Fruit fly (Drosophila melanogaster) whole organism, embryonic: ENCODE results near the gene Mst84Dd.

Source experiments
- ATbp ChIP-seq: fragments of 200-800 bp; sonication (Bioruptor generic); optimal IDR thresholded peaks from 2 replicates; lab custom pipeline; 2017; ENCODE audit warnings: missing biosample characterization, mild to moderate bottlenecking, missing genetic modification characterization, missing genetic modification reagents
- Ada2b ChIP-seq: fragments of 200-800 bp; sonication (Bioruptor generic); IDR thresholded peaks from 2 replicates; pipeline ENCODE4 v1.3.6; 2022; ENCODE audit warnings: missing biosample characterization, missing genetic modification characterization
- Atf3 ChIP-seq: fragments of 200-800 bp; sonication (Bioruptor generic); optimal IDR thresholded peaks from 3 replicates; lab custom pipeline; 2016; ENCODE audit warnings: missing biosample characterization, missing genetic modification characterization
- Bteb2 ChIP-seq: fragments of 200-800 bp; sonication (Bioruptor generic); optimal IDR thresholded peaks from 2 replicates; lab custom pipeline; 2016; ENCODE audit warnings: missing biosample characterization, missing genetic modification characterization
- CG10321 ChIP-seq: fragments of 200-800 bp; sonication (Bioruptor generic); IDR thresholded peaks from 2 replicates; pipeline ENCODE4 v1.3.6; 2022; ENCODE audit warnings: missing biosample characterization, missing genetic modification characterization
- CG10366 ChIP-seq: fragments of 200-800 bp; sonication (Bioruptor generic); IDR thresholded peaks from 2 replicates; pipeline ENCODE4 v1.3.6; 2022; ENCODE audit warnings: missing biosample characterization, missing genetic modification characterization
- CG10462 ChIP-seq: fragments of 200-800 bp; sonication (Bioruptor generic); optimal IDR thresholded peaks from 2 replicates; lab custom pipeline; 2016; ENCODE audit warnings: missing biosample characterization, missing genetic modification characterization
- CG10654 ChIP-seq: fragments of 200-800 bp; sonication (Bioruptor generic); optimal IDR thresholded peaks from 2 replicates; lab custom pipeline; 2016; ENCODE audit warnings: missing biosample characterization, missing genetic modification characterization
- CG13775 ChIP-seq: fragments of 200-800 bp; sonication (Bioruptor generic); optimal IDR thresholded peaks from 3 replicates; lab custom pipeline; 2017; ENCODE audit warnings: missing biosample characterization, mild to moderate bottlenecking, missing genetic modification characterization
- CG14014 ChIP-seq: fragments of 200-800 bp; sonication (Bioruptor generic); IDR thresholded peaks from 2 replicates; pipeline ENCODE4 v1.3.6; 2022; ENCODE audit warnings: missing biosample characterization, missing genetic modification characterization
- CG1529 ChIP-seq: fragments of 200-800 bp; sonication (Bioruptor generic); optimal IDR thresholded peaks from 3 replicates; lab custom pipeline; 2018; ENCODE audit warnings: missing biosample characterization, missing genetic modification characterization
- CG1602 ChIP-seq: fragments of 200-800 bp; sonication (Bioruptor generic); optimal IDR thresholded peaks from 3 replicates; lab custom pipeline; 2016; ENCODE audit warnings: missing biosample characterization, missing genetic modification characterization
- CG17186 ChIP-seq: fragments of 200-800 bp; sonication (Bioruptor generic); optimal IDR thresholded peaks from 3 replicates; lab custom pipeline; 2017; ENCODE audit warnings: missing biosample characterization, missing genetic modification reagents, missing genetic modification characterization
- CG2202 ChIP-seq: fragments of 200-800 bp; sonication (Bioruptor generic); optimal IDR thresholded peaks from 2 replicates; lab custom pipeline; 2018; ENCODE audit warnings: missing biosample characterization, mild to moderate bottlenecking, missing genetic modification characterization
- CG32767 ChIP-seq: fragments of 200-800 bp; sonication (Bioruptor generic); IDR thresholded peaks from 2 replicates; pipeline ENCODE4 v1.3.6; 2022; ENCODE audit warnings: missing biosample characterization, missing genetic modification characterization
- CG33557 ChIP-seq: fragments of 200-800 bp; sonication (Bioruptor generic); optimal IDR thresholded peaks from 2 replicates; lab custom pipeline; 2019; ENCODE audit warnings: missing biosample characterization, mild to moderate bottlenecking, missing genetic modification characterization, moderate library complexity
- CG4820 ChIP-seq: fragments of 200-800 bp; sonication (Bioruptor generic); optimal IDR thresholded peaks from 3 replicates; lab custom pipeline; 2016; ENCODE audit warnings: missing biosample characterization, missing genetic modification characterization
- CG7372 ChIP-seq: fragments of 200-800 bp; sonication (Bioruptor generic); IDR thresholded peaks from 2 replicates; pipeline ENCODE4 v1.3.6; 2022; ENCODE audit warnings: missing biosample characterization, missing genetic modification characterization
- CG7745 ChIP-seq: fragments of 200-800 bp; sonication (Bioruptor generic); optimal IDR thresholded peaks from 2 replicates; lab custom pipeline; 2018; ENCODE audit warnings: missing biosample characterization, mild to moderate bottlenecking, missing genetic modification characterization, moderate library complexity
- CG7839 ChIP-seq: fragments of 200-800 bp; sonication (Bioruptor generic); optimal IDR thresholded peaks from 3 replicates; lab custom pipeline; 2018; ENCODE audit warnings: missing biosample characterization, mild to moderate bottlenecking, missing genetic modification characterization, moderate library complexity
- CG8388 ChIP-seq: fragments of 200-800 bp; sonication (Bioruptor generic); optimal IDR thresholded peaks from 2 replicates; lab custom pipeline; 2019; ENCODE audit warnings: missing biosample characterization, mild to moderate bottlenecking, missing genetic modification characterization, moderate library complexity
- CG9876 ChIP-seq: fragments of 200-800 bp; sonication (Bioruptor generic); optimal IDR thresholded peaks from 2 replicates; lab custom pipeline; 2016; ENCODE audit warnings: missing biosample characterization, missing genetic modification characterization
- Dad ChIP-seq: fragments of 200-800 bp; sonication (Bioruptor generic); optimal IDR thresholded peaks from 3 replicates; lab custom pipeline; 2016; ENCODE audit warnings: missing biosample characterization, missing genetic modification characterization
- Dip2 ChIP-seq: fragments of 200-800 bp; sonication (Bioruptor generic); IDR thresholded peaks from 2 replicates; pipeline ENCODE4 v1.3.6; 2022; ENCODE audit warnings: missing biosample characterization, missing genetic modification characterization
- Fer2 ChIP-seq: fragments of 200-800 bp; sonication (Bioruptor generic); optimal IDR thresholded peaks from 2 replicates; lab custom pipeline; 2018; ENCODE audit warnings: missing biosample characterization, mild to moderate bottlenecking, missing genetic modification characterization, moderate library complexity
- Fer3 ChIP-seq: fragments of 200-800 bp; sonication (Bioruptor generic); optimal IDR thresholded peaks from 2 replicates; lab custom pipeline; 2018; ENCODE audit warnings: missing biosample characterization, mild to moderate bottlenecking, missing genetic modification characterization, moderate library complexity
- Hr3 ChIP-seq: fragments of 200-800 bp; sonication (Bioruptor generic); optimal IDR thresholded peaks from 3 replicates; lab custom pipeline; 2016; ENCODE audit warnings: missing biosample characterization, missing genetic modification characterization
- Lhr ChIP-seq: fragments of 200-800 bp; sonication (Bioruptor generic); optimal IDR thresholded peaks from 3 replicates; lab custom pipeline; 2017; ENCODE audit warnings: mild to moderate bottlenecking, missing biosample characterization, missing genetic modification reagents, missing genetic modification characterization
- NC2α ChIP-seq: fragments of 200-800 bp; sonication (Bioruptor generic); optimal IDR thresholded peaks from 2 replicates; lab custom pipeline; 2016; ENCODE audit warnings: missing biosample characterization, missing genetic modification characterization
- Oli ChIP-seq: fragments of 200-800 bp; sonication (Bioruptor generic); optimal IDR thresholded peaks from 2 replicates; lab custom pipeline; 2018; ENCODE audit warnings: missing biosample characterization, mild to moderate bottlenecking, missing genetic modification characterization, moderate library complexity
- Ptx1 ChIP-seq: fragments of 200-800 bp; sonication (Bioruptor generic); IDR thresholded peaks from 2 replicates; pipeline ENCODE4 v1.3.6; 2022; ENCODE audit warnings: missing biosample characterization, missing genetic modification characterization
- Sin3A ChIP-seq: fragments of >200 bp; optimal IDR thresholded peaks from 2 replicates; lab custom pipeline; 2018
- Sox102F ChIP-seq: fragments of 200-800 bp; sonication (Bioruptor generic); optimal IDR thresholded peaks from 2 replicates; lab custom pipeline; 2018; ENCODE audit warnings: missing biosample characterization, mild to moderate bottlenecking, missing genetic modification characterization, moderate library complexity
- Stat92E ChIP-seq, 3 experiments: fragments of >200 bp in 2 of 3; fragments of 200-800 bp in 1 of 3; sonication (Bioruptor generic) in 1 of 3; optimal IDR thresholded peaks; 2 replicates each; lab custom pipeline; 2017 to 2019; ENCODE audit warnings: missing biosample characterization in 3 of 3, missing genetic modification characterization in 3 of 3, mild to moderate bottlenecking in 1 of 3, moderate library complexity in 1 of 3
- Xbp1 ChIP-seq: fragments of 200-800 bp; sonication (Bioruptor generic); optimal IDR thresholded peaks from 3 replicates; lab custom pipeline; 2016; ENCODE audit warnings: missing biosample characterization, mild to moderate bottlenecking, missing genetic modification characterization
- cas ChIP-seq: fragments of 200-800 bp; sonication (Bioruptor generic); IDR thresholded peaks from 2 replicates; pipeline ENCODE4 v1.3.6; 2022; ENCODE audit warnings: missing biosample characterization, missing genetic modification characterization
- caup ChIP-seq: fragments of 200-800 bp; sonication (Bioruptor generic); optimal IDR thresholded peaks from 3 replicates; lab custom pipeline; 2017; ENCODE audit warnings: missing biosample characterization, mild to moderate bottlenecking, missing genetic modification characterization, moderate library complexity; ENCODE audit not compliant: severe bottlenecking
- ci ChIP-seq: fragments of 200-800 bp; sonication (Bioruptor generic); IDR thresholded peaks from 3 replicates; pipeline ENCODE4 v1.3.6; 2022; ENCODE audit warnings: missing biosample characterization, missing genetic modification characterization
- corto ChIP-seq: fragments of 200-800 bp; sonication (Bioruptor generic); optimal IDR thresholded peaks from 2 replicates; lab custom pipeline; 2016; ENCODE audit warnings: missing biosample characterization, mild to moderate bottlenecking, missing genetic modification characterization, moderate library complexity
- dati ChIP-seq: fragments of 200-800 bp; sonication (Bioruptor generic); IDR thresholded peaks from 2 replicates; pipeline ENCODE4 v1.3.6; 2022; ENCODE audit warnings: missing biosample characterization, missing genetic modification characterization
- dmrt11E ChIP-seq: fragments of 200-800 bp; sonication (Bioruptor generic); optimal IDR thresholded peaks from 3 replicates; lab custom pipeline; 2018; ENCODE audit warnings: missing biosample characterization, mild to moderate bottlenecking, missing genetic modification characterization, moderate library complexity
- emc ChIP-seq: fragments of 200-800 bp; sonication (Bioruptor generic); optimal IDR thresholded peaks from 2 replicates; lab custom pipeline; 2016; ENCODE audit warnings: missing biosample characterization, missing genetic modification characterization
- fd96Cb ChIP-seq: fragments of 200-800 bp; sonication (Bioruptor generic); optimal IDR thresholded peaks from 2 replicates; lab custom pipeline; 2018; ENCODE audit warnings: missing biosample characterization, mild to moderate bottlenecking, missing genetic modification characterization, moderate library complexity
- gt ChIP-seq: fragments of 200-800 bp; sonication (Bioruptor generic); IDR thresholded peaks from 2 replicates; pipeline ENCODE4 v1.3.6; 2022; ENCODE audit warnings: missing biosample characterization, missing genetic modification characterization
- pan ChIP-seq, 4 experiments: fragments of >200 bp in 3 of 4; fragments of 200-800 bp in 1 of 4; sonication (Bioruptor generic) in 1 of 4; optimal IDR thresholded peaks in 3 of 4; IDR thresholded peaks in 1 of 4; 2 replicates each; pipeline versions ENCODE4 v1.3.6 to Lab custom; 2017 to 2022; ENCODE audit warnings: missing biosample characterization in 2 of 4, missing genetic modification characterization in 2 of 4, mixed read lengths in 1 of 4
- row ChIP-seq: fragments of 200-800 bp; sonication (Bioruptor generic); IDR thresholded peaks from 3 replicates; pipeline ENCODE4 v1.3.6; 2022; ENCODE audit warnings: missing biosample characterization, missing genetic modification characterization
- sd ChIP-seq: fragments of 200-800 bp; sonication (Bioruptor generic); optimal IDR thresholded peaks from 3 replicates; lab custom pipeline; 2018; ENCODE audit warnings: missing biosample characterization, mild to moderate bottlenecking, missing genetic modification characterization, moderate library complexity
- sima ChIP-seq: fragments of 200-800 bp; sonication (Bioruptor generic); optimal IDR thresholded peaks from 2 replicates; lab custom pipeline; 2016; ENCODE audit warnings: missing biosample characterization, missing genetic modification characterization
- ttk ChIP-seq: fragments of 200-800 bp; sonication (Bioruptor generic); IDR thresholded peaks from 2 replicates; pipeline ENCODE4 v2.1.2; 2022; ENCODE audit warnings: missing biosample characterization, missing genetic modification characterization
- z ChIP-seq: fragments of 200-800 bp; sonication (Bioruptor generic); IDR thresholded peaks from 3 replicates; pipeline ENCODE4 v1.3.6; 2022; ENCODE audit warnings: missing biosample characterization, missing genetic modification characterization
- zen ChIP-seq: fragments of 200-800 bp; sonication (Bioruptor generic); optimal IDR thresholded peaks from 3 replicates; lab custom pipeline; 2018; ENCODE audit warnings: missing biosample characterization, mild to moderate bottlenecking, missing genetic modification characterization, moderate library complexity

The Mst84Dd gene

DNA sequence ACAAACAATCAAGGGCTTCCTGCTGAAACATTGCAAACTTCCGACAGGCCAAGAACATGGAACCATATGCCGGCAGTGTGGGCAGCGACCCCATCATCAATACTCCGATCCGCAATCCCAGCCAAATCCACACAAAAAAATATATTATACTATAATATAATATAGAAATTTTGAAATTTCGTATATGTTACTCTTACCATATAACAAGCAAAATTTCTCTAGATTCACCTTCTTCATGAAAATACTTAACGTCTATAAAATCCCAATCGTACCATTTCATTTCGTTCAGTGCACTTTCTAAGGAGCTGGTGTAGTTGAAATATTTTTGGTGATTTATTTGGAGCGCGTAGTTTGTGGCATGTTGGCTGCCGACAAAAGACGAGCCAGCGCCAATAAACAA, 29.0 kb downstream of the Mst84Dd start (continued):
- TF ChIP-seq Fer2 (tag; lab: Kevin White, UChicago) = no peak
- peak; percentile 46 for TF ChIP-seq CG7839 (tag; lab: Kevin White, UChicago)
- no peak for TF ChIP-seq CG10321
- TF ChIP-seq gt (GFP tag; lab: Robert Waterston, UW) = no peak
- TF ChIP-seq CG10462 (GFP tag; lab: Kevin White, UChicago) = no peak
- TF ChIP-seq CG4820 = no peak
- no peak for TF ChIP-seq Stat92E (GFP tag; optimal IDR thresholded peaks at IDR 0.05; lab: Kevin White, UChicago)
- no peak for TF ChIP-seq CG17186 (GFP tag; lab: Kevin White, UChicago)
- TF ChIP-seq pan (optimal IDR thresholded peaks at IDR 0.05; lab: Kevin White, UChicago) = no peak
- peak in 1 of 2 experiments; percentile 56 for TF ChIP-seq pan (GFP tag; optimal IDR thresholded peaks at IDR 0.05 in 1 of 2, IDR thresholded peaks at IDR 0.05 in 1 of 2)
- no peak for TF ChIP-seq ATbp (GFP tag; lab: Kevin White, UChicago)
- TF ChIP-seq dmrt11E (tag; lab: Kevin White, UChicago) = no peak
- TF ChIP-seq CG14014 (GFP tag; lab: Robert Waterston, UW) = 0 out of 2 replicates have a peak, but pooled peaks have one; percentile 16
- TF ChIP-seq CG7372 (GFP tag; lab: Robert Waterston, UW) = no peak
- TF ChIP-seq Ptx1 (GFP tag; lab: Robert Waterston, UW) = peak; percentile 47
- TF ChIP-seq Dip2 (GFP tag; lab: Robert Waterston, UW) = no peak
- TF ChIP-seq CG10654 = no peak
- no peak for TF ChIP-seq Atf3 (GFP tag; lab: Kevin White, UChicago)
- no peak for TF ChIP-seq sd (tag; lab: Kevin White, UChicago)
- no peak for TF ChIP-seq Ada2b
- no peak for TF ChIP-seq CG7745 (tag; lab: Kevin White, UChicago)
- 0 out of 3 replicates have a peak, but pooled peaks have one; percentile 29 for TF ChIP-seq ci (GFP tag; lab: Robert Waterston, UW)
- no peak for TF ChIP-seq CG9876
- 0 out of 2 replicates have a peak, but pooled peaks have one; percentile 20 for TF ChIP-seq CG10366
- TF ChIP-seq CG13775 (GFP tag; lab: Kevin White, UChicago) = no peak
- peak; percentile 6 for TF ChIP-seq fd96Cb (tag; lab: Kevin White, UChicago)
- no peak for TF ChIP-seq cas (GFP tag; lab: Robert Waterston, UW)
- peak; percentile 60; the same call in 2 of the 3 replicates for TF ChIP-seq row (GFP tag; lab: Robert Waterston, UW)
- no peak for TF ChIP-seq Sin3A (lab: Kevin White, UChicago)
- no peak for TF ChIP-seq ttk (GFP tag; lab: Robert Waterston, UW)
- peak; percentile 40 for TF ChIP-seq Sox102F (GFP tag; lab: Kevin White, UChicago)
- TF ChIP-seq NC2α (GFP tag; lab: Kevin White, UChicago) = no peak
- TF ChIP-seq caup (GFP tag; lab: Kevin White, UChicago) = peak; percentile 27
- no peak for TF ChIP-seq Lhr
- TF ChIP-seq Hr3 (GFP tag; lab: Kevin White, UChicago) = no peak
- peak; percentile 44 for TF ChIP-seq Fer3 (tag; lab: Kevin White, UChicago)
- TF ChIP-seq zen (tag; lab: Kevin White, UChicago) = no peak
- TF ChIP-seq CG1529 (GFP tag; lab: Kevin White, UChicago) = no peak
- TF ChIP-seq CG32767 (GFP tag; lab: Robert Waterston, UW) = no peak
- no peak for TF ChIP-seq corto (GFP tag; lab: Kevin White, UChicago)
- no peak for TF ChIP-seq dati
- no peak for TF ChIP-seq Dad
- TF ChIP-seq Xbp1 (GFP tag; lab: Kevin White, UChicago) = peak; percentile 14
- TF ChIP-seq sima = no peak
- no peak for TF ChIP-seq CG1602 (GFP tag; lab: Kevin White, UChicago)
- TF ChIP-seq Bteb2 (GFP tag; lab: Kevin White, UChicago) = no peak
- no peak for TF ChIP-seq CG8388 (GFP tag; lab: Kevin White, UChicago)
- TF ChIP-seq CG2202 = no peak
- 0 out of 3 replicates have a peak, but pooled peaks have one; percentile 28 for TF ChIP-seq z (GFP tag; lab: Robert Waterston, UW)
- peak; percentile 14 for TF ChIP-seq Oli (tag; lab: Kevin White, UChicago)
- TF ChIP-seq emc (GFP tag; lab: Kevin White, UChicago) = no peak
- TF ChIP-seq CG33557 (GFP tag; lab: Kevin White, UChicago) = no peak
